Fruit fly (Drosophila melanogaster) whole organism, prepupa: ENCODE results near the gene CG7987.

Experiments used
- Blimp-1 ChIP-seq: fragments of 200-800 bp; sonication (Bioruptor generic); optimal IDR thresholded peaks from 3 replicates; lab custom pipeline; 2017; ENCODE audit warnings: missing biosample characterization, missing genetic modification characterization, mild to moderate bottlenecking, moderate library complexity, missing genetic modification reagents
- CG10631 ChIP-seq: fragments of 200-800 bp; sonication (Bioruptor generic); optimal IDR thresholded peaks from 2 replicates; lab custom pipeline; 2016; ENCODE audit warnings: missing biosample characterization, missing genetic modification characterization
- CG10669 ChIP-seq: fragments of 200-800 bp; sonication (Bioruptor generic); optimal IDR thresholded peaks from 3 replicates; lab custom pipeline; 2018; ENCODE audit warnings: missing biosample characterization, mild to moderate bottlenecking, missing genetic modification characterization, moderate library complexity
- CG11762 ChIP-seq: fragments of 200-800 bp; sonication (Bioruptor generic); optimal IDR thresholded peaks from 3 replicates; lab custom pipeline; 2016; ENCODE audit warnings: missing biosample characterization, missing genetic modification characterization; ENCODE audit not compliant: insufficient read depth
- CG11902 ChIP-seq: fragments of 200-800 bp; sonication (Bioruptor generic); optimal IDR thresholded peaks from 3 replicates; lab custom pipeline; 2016; ENCODE audit warnings: missing biosample characterization, missing genetic modification characterization
- CG15336 ChIP-seq: fragments of 200-800 bp; sonication (Bioruptor generic); IDR thresholded peaks from 2 replicates; pipeline ENCODE4 v1.3.6; 2022; ENCODE audit warnings: missing biosample characterization, missing genetic modification characterization
- CG1621 ChIP-seq: fragments of 200-800 bp; sonication (Bioruptor generic); optimal IDR thresholded peaks from 3 replicates; lab custom pipeline; 2018; ENCODE audit warnings: missing biosample characterization, mild to moderate bottlenecking, missing genetic modification characterization
- CG16779 ChIP-seq: fragments of 200-800 bp; sonication (Bioruptor generic); optimal IDR thresholded peaks from 3 replicates; lab custom pipeline; 2017; ENCODE audit warnings: missing biosample characterization, mild to moderate bottlenecking, missing genetic modification characterization
- CG3032 ChIP-seq: fragments of 200-800 bp; optimal IDR thresholded peaks from 2 replicates; lab custom pipeline; 2019; ENCODE audit warnings: missing biosample characterization, mild to moderate bottlenecking, missing genetic modification characterization, moderate library complexity
- CG32006 ChIP-seq: fragments of 200-800 bp; sonication (Bioruptor generic); optimal IDR thresholded peaks from 3 replicates; lab custom pipeline; 2017; ENCODE audit warnings: missing biosample characterization, mild to moderate bottlenecking, missing genetic modification characterization
- CG34406 ChIP-seq: fragments of 200-800 bp; sonication (Bioruptor generic); optimal IDR thresholded peaks from 3 replicates; lab custom pipeline; 2016; ENCODE audit warnings: missing biosample characterization, missing genetic modification characterization
- CG3919 ChIP-seq: fragments of 200-800 bp; sonication (Bioruptor generic); optimal IDR thresholded peaks from 3 replicates; lab custom pipeline; 2016; ENCODE audit warnings: missing biosample characterization, missing genetic modification characterization
- CG4318 ChIP-seq: fragments of 200-800 bp; sonication (Bioruptor generic); optimal IDR thresholded peaks from 3 replicates; lab custom pipeline; 2017; ENCODE audit warnings: missing biosample characterization, mild to moderate bottlenecking, missing genetic modification characterization
- CG6792 ChIP-seq: fragments of 200-800 bp; sonication (Bioruptor generic); optimal IDR thresholded peaks from 3 replicates; lab custom pipeline; 2016; ENCODE audit warnings: missing biosample characterization, missing genetic modification characterization
- CG6808 ChIP-seq: fragments of 200-800 bp; sonication (Bioruptor generic); optimal IDR thresholded peaks from 3 replicates; lab custom pipeline; 2017; ENCODE audit warnings: missing biosample characterization, missing genetic modification characterization, mild to moderate bottlenecking, moderate library complexity, missing genetic modification reagents
- CG6854 ChIP-seq: fragments of 200-800 bp; sonication (Bioruptor generic); optimal IDR thresholded peaks from 2 replicates; lab custom pipeline; 2017; ENCODE audit warnings: missing biosample characterization, mild to moderate bottlenecking, missing genetic modification characterization
- CG8119 ChIP-seq: fragments of 200-800 bp; sonication (Bioruptor generic); IDR thresholded peaks from 3 replicates; pipeline ENCODE4 v1.3.6; 2022; ENCODE audit warnings: missing biosample characterization, missing genetic modification characterization
- CG8632 ChIP-seq: fragments of 200-800 bp; sonication (Bioruptor generic); optimal IDR thresholded peaks from 3 replicates; lab custom pipeline; 2016; ENCODE audit warnings: missing biosample characterization, missing genetic modification characterization
- CG9139 ChIP-seq: fragments of 200-800 bp; sonication (Bioruptor generic); optimal IDR thresholded peaks from 3 replicates; lab custom pipeline; 2017; ENCODE audit warnings: missing biosample characterization, mild to moderate bottlenecking, missing genetic modification characterization
- Eip78C ChIP-seq: fragments of 200-800 bp; sonication (Bioruptor generic); peaks from one replicate; lab custom pipeline; 2016; ENCODE audit warnings: missing biosample characterization, missing genetic modification characterization
- Eip93F ChIP-seq: fragments of 200-800 bp; sonication (Bioruptor generic); optimal IDR thresholded peaks from 2 replicates; lab custom pipeline; 2016; ENCODE audit warnings: missing biosample characterization, mild to moderate bottlenecking, missing genetic modification characterization
- Ets21C ChIP-seq: fragments of 200-800 bp; sonication (Bioruptor generic); optimal IDR thresholded peaks from 3 replicates; lab custom pipeline; 2016; ENCODE audit warnings: missing biosample characterization, missing genetic modification characterization
- Ets96B ChIP-seq: fragments of 200-800 bp; optimal IDR thresholded peaks from 2 replicates; lab custom pipeline; 2019; ENCODE audit warnings: missing biosample characterization, mild to moderate bottlenecking, missing genetic modification characterization, moderate library complexity
- Gug ChIP-seq: fragments of 200-800 bp; sonication (Bioruptor generic); IDR thresholded peaks from 2 replicates; pipeline ENCODE4 v1.3.6; 2022; ENCODE audit warnings: missing biosample characterization, missing genetic modification characterization
- Hr38 ChIP-seq: sonication (Bioruptor generic); optimal IDR thresholded peaks from 2 replicates; lab custom pipeline; 2016; ENCODE audit warnings: missing biosample characterization, missing genetic modification characterization
- Hr39 ChIP-seq: fragments of 200-800 bp; sonication (Bioruptor generic); optimal IDR thresholded peaks from 2 replicates; lab custom pipeline; 2016; ENCODE audit warnings: missing biosample characterization, missing genetic modification characterization
- Hr4 ChIP-seq: fragments of 200-800 bp; sonication (Bioruptor generic); optimal IDR thresholded peaks from 3 replicates; lab custom pipeline; 2016; ENCODE audit warnings: missing biosample characterization, missing genetic modification characterization
- Met ChIP-seq: fragments of 200-800 bp; sonication (Bioruptor generic); optimal IDR thresholded peaks from 3 replicates; lab custom pipeline; 2016; ENCODE audit warnings: missing biosample characterization, missing genetic modification characterization
- OdsH ChIP-seq: fragments of 200-800 bp; sonication (Bioruptor generic); optimal IDR thresholded peaks from 3 replicates; lab custom pipeline; 2016; ENCODE audit warnings: missing biosample characterization, missing genetic modification characterization
- Smox ChIP-seq: fragments of 200-800 bp; sonication (Bioruptor generic); optimal IDR thresholded peaks from 3 replicates; lab custom pipeline; 2016; ENCODE audit warnings: missing biosample characterization, missing genetic modification characterization
- Sox102F ChIP-seq: fragments of 200-800 bp; sonication (Bioruptor generic); optimal IDR thresholded peaks from 2 replicates; lab custom pipeline; 2016; ENCODE audit warnings: missing biosample characterization, mild to moderate bottlenecking, missing genetic modification characterization
- Sox14 ChIP-seq: fragments of 200-800 bp; sonication (Bioruptor generic); optimal IDR thresholded peaks from 3 replicates; lab custom pipeline; 2016; ENCODE audit warnings: missing biosample characterization, missing genetic modification characterization
- achi ChIP-seq: fragments of 200-800 bp; sonication (Bioruptor generic); optimal IDR thresholded peaks from 3 replicates; lab custom pipeline; 2016; ENCODE audit warnings: missing biosample characterization, missing genetic modification characterization
- acj6 ChIP-seq: fragments of 200-800 bp; sonication (Bioruptor generic); optimal IDR thresholded peaks from 3 replicates; lab custom pipeline; 2016; ENCODE audit warnings: missing biosample characterization, missing genetic modification characterization
- cyc ChIP-seq: fragments of 200-800 bp; sonication (Bioruptor generic); optimal IDR thresholded peaks from 3 replicates; lab custom pipeline; 2016; ENCODE audit warnings: missing biosample characterization, missing genetic modification characterization
- dac ChIP-seq: fragments of 200-800 bp; sonication (Bioruptor generic); optimal IDR thresholded peaks from 2 replicates; lab custom pipeline; 2017; ENCODE audit warnings: missing biosample characterization, mild to moderate bottlenecking, missing genetic modification characterization
- dsx ChIP-seq: fragments of 200-800 bp; optimal IDR thresholded peaks from 3 replicates; lab custom pipeline; 2019; ENCODE audit warnings: missing biosample characterization, mild to moderate bottlenecking, missing genetic modification characterization, moderate library complexity; ENCODE audit not compliant: poor library complexity, severe bottlenecking
- eg ChIP-seq: fragments of 200-800 bp; sonication (Bioruptor generic); IDR thresholded peaks from 3 replicates; pipeline ENCODE4 v1.3.6; 2022; ENCODE audit warnings: missing biosample characterization, missing genetic modification characterization
- fd59A ChIP-seq: fragments of 200-800 bp; sonication (Bioruptor generic); optimal IDR thresholded peaks from 2 replicates; lab custom pipeline; 2017; ENCODE audit warnings: missing biosample characterization, mild to moderate bottlenecking, missing genetic modification characterization, missing genetic modification reagents
- fkh ChIP-seq: fragments of 200-800 bp; sonication (Bioruptor generic); optimal IDR thresholded peaks from 3 replicates; lab custom pipeline; 2017; ENCODE audit warnings: missing biosample characterization, mild to moderate bottlenecking, missing genetic modification characterization, moderate library complexity
- net ChIP-seq: fragments of 200-800 bp; sonication (Bioruptor generic); optimal IDR thresholded peaks from 3 replicates; lab custom pipeline; 2016; ENCODE audit warnings: missing biosample characterization, missing genetic modification characterization
- salr ChIP-seq, 2 experiments: fragments of 200-800 bp; sonication (Bioruptor generic); optimal IDR thresholded peaks; 3 replicates each; lab custom pipeline; 2016 to 2018; ENCODE audit warnings: missing biosample characterization in 2 of 2, missing genetic modification characterization in 2 of 2, mild to moderate bottlenecking in 1 of 2
- spab ChIP-seq: fragments of 200-800 bp; sonication (Bioruptor generic); optimal IDR thresholded peaks from 2 replicates; lab custom pipeline; 2017; ENCODE audit warnings: missing biosample characterization, mild to moderate bottlenecking, missing genetic modification characterization, missing genetic modification reagents
- ss ChIP-seq, 2 experiments: fragments of 200-800 bp; sonication (Bioruptor generic); optimal IDR thresholded peaks; 2 replicates in 1 of 2; 3 replicates in 1 of 2; lab custom pipeline; 2017 to 2018; ENCODE audit warnings: mild to moderate bottlenecking in 2 of 2, missing biosample characterization in 2 of 2, missing genetic modification characterization in 2 of 2, moderate library complexity in 1 of 2
- vri ChIP-seq: fragments of 200-800 bp; sonication (Bioruptor generic); optimal IDR thresholded peaks from 3 replicates; lab custom pipeline; 2016; ENCODE audit warnings: missing biosample characterization, mild to moderate bottlenecking, missing genetic modification characterization

The CG7987 gene

dm6 chr3R:14577803-14578493, 2.3 kb upstream of the CG7987 start (continued):
- TF ChIP-seq Blimp-1 (no peak), Sox102F (GFP tag; lab: Kevin White, UChicago) (no peak), CG3032 (peak; percentile 48), Hr38 (GFP tag; lab: Kevin White, UChicago) (no peak), cyc (peak; percentile 25), fd59A (GFP tag; lab: Kevin White, UChicago) (no peak), OdsH (peak; percentile 35), net (GFP tag; lab: Kevin White, UChicago) (no peak), Hr39 (GFP tag; lab: Kevin White, UChicago) (peak; percentile 33), Hr4 (GFP tag; lab: Kevin White, UChicago) (peak; percentile 38), ss (GFP tag; optimal IDR thresholded peaks at IDR 0.05; lab: Kevin White, UChicago) (no peak), CG32006 (peak; percentile 46), CG3919 (GFP tag; lab: Kevin White, UChicago) (no peak), fkh (no peak), Ets21C (GFP tag; lab: Kevin White, UChicago) (no peak), spab (GFP tag; lab: Kevin White, UChicago) (no peak), Eip78C (GFP tag; lab: Kevin White, UChicago) (peak; percentile 77), acj6 (GFP tag; lab: Kevin White, UChicago) (peak; percentile 38), CG15336 (GFP tag; lab: Robert Waterston, UW) (peak; percentile 42; the same call in 1 of the 2 replicates), CG4318 (GFP tag; lab: Kevin White, UChicago) (no peak), dac (GFP tag; lab: Kevin White, UChicago) (no peak), CG16779 (tag; lab: Kevin White, UChicago) (no peak), Sox14 (peak; percentile 11), dsx (peak; percentile 26), Eip93F (GFP tag; lab: Kevin White, UChicago) (no peak), Gug (GFP tag; lab: Robert Waterston, UW) (no peak), Met (GFP tag; lab: Kevin White, UChicago) (peak; percentile 37), vri (GFP tag; lab: Kevin White, UChicago) (no peak), CG11762 (GFP tag; lab: Kevin White, UChicago) (no peak), CG10631 (no peak), CG9139 (GFP tag; lab: Kevin White, UChicago) (no peak), CG6854 (GFP tag; lab: Kevin White, UChicago) (no peak), CG34406 (peak; percentile 39), CG8119 (no peak), CG11902 (GFP tag; lab: Kevin White, UChicago) (no peak), eg (GFP tag; lab: Robert Waterston, UW) (0 out of 3 replicates have a peak, but pooled peaks have one; percentile 16), Smox (GFP tag; lab: Kevin White, UChicago) (peak; percentile 14), salr (GFP tag; optimal IDR thresholded peaks at IDR 0.05; lab: Kevin White, UChicago) (no peak)

- TF ChIP-seq cyc (no peak), CG8119 (peak; percentile 47; the same call in 1 of the 3 replicates), Sox102F (GFP tag; lab: Kevin White, UChicago) (no peak), CG10669 (GFP tag; lab: Kevin White, UChicago) (no peak), Met (GFP tag; lab: Kevin White, UChicago) (no peak), eg (GFP tag; lab: Robert Waterston, UW) (peak; percentile 62; the same call in 2 of the 3 replicates), acj6 (GFP tag; lab: Kevin White, UChicago) (no peak), CG1621 (tag; lab: Kevin White, UChicago) (no peak), Hr39 (GFP tag; lab: Kevin White, UChicago) (no peak), CG34406 (no peak), CG11762 (GFP tag; lab: Kevin White, UChicago) (no peak), fd59A (GFP tag; lab: Kevin White, UChicago) (no peak), CG6808 (no peak), CG32006 (no peak), CG6792 (GFP tag; lab: Kevin White, UChicago) (no peak), ss (GFP tag; optimal IDR thresholded peaks at IDR 0.05; lab: Kevin White, UChicago) (no peak), CG8632 (GFP tag; lab: Kevin White, UChicago) (no peak), achi (no peak), Hr38 (GFP tag; lab: Kevin White, UChicago) (no peak), spab (GFP tag; lab: Kevin White, UChicago) (no peak), OdsH (no peak), Ets96B (no peak)
Observed at dm6 chr3R:14576692-14577646, 1.3 kb upstream of the CG7987 start, which contains the start of gene stumps. Gene stumps (plus strand): TSS chr3R:14577217.
